Fruit fly (Drosophila melanogaster) whole organism: ENCODE data around the gene CG13071.

Experiments
- CG8478 ChIP-seq: fragments of >200 bp; optimal IDR thresholded peaks from 2 replicates; lab custom pipeline; 2018; ENCODE audit warnings: inconsistent platforms
- Dll ChIP-seq: fragments of >200 bp; optimal IDR thresholded peaks from 2 replicates; lab custom pipeline; 2017
- EcR ChIP-seq, 2 experiments: fragments of >200 bp; optimal IDR thresholded peaks; 2 replicates each; lab custom pipeline; 2017; ENCODE audit warnings: missing biosample characterization in 2 of 2, missing genetic modification characterization in 2 of 2, missing genetic modification reagents in 2 of 2
- pan ChIP-seq: fragments of >200 bp; optimal IDR thresholded peaks from 2 replicates; lab custom pipeline; 2017
- psq ChIP-seq: fragments of >200 bp; optimal IDR thresholded peaks from 2 replicates; lab custom pipeline; 2017
- usp ChIP-seq: fragments of >200 bp; optimal IDR thresholded peaks from 2 replicates; lab custom pipeline; 2017; ENCODE audit warnings: missing biosample characterization, missing genetic modification characterization, mixed read lengths

CG13071 gene

DNA sequence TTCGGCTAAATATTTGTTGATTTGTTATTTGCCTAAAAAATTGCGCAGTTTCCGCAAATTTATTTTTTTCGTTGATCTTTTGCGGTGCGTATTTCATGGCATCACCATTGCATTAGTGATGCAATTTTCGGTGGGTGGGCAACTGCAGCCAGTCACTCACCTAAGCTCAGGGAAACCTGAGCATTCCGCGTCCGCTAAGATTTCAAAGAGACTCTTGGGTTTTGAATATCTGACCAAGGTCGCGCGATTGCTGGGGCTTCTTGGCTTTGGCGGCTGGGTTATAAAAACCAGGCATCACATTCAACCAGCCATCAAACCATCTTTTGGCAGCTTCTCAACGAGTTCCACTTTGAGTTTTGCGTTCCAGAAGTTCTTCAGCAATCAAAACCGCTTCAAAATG lies at the start of gene CG13071:
CG13071 (plus strand) TSS at position 301 of the 400 bp plus-strand sequence.
- TF ChIP-seq pan (lab: Kevin White, UChicago) (no peak), psq (lab: Kevin White, UChicago) (no peak)

- TF ChIP-seq EcR (GFP tag; optimal IDR thresholded peaks at IDR 0.05; lab: Kevin White, UChicago): no peak
- TF ChIP-seq Dll: no peak
- no peak for TF ChIP-seq psq (lab: Kevin White, UChicago)
- no peak for TF ChIP-seq pan (lab: Kevin White, UChicago)
- TF ChIP-seq usp: no peak
- TF ChIP-seq CG8478: no peak
Measured at dm6 chr3L:16213201-16213600, 49.3 kb upstream of the CG13071 start.

DNA sequence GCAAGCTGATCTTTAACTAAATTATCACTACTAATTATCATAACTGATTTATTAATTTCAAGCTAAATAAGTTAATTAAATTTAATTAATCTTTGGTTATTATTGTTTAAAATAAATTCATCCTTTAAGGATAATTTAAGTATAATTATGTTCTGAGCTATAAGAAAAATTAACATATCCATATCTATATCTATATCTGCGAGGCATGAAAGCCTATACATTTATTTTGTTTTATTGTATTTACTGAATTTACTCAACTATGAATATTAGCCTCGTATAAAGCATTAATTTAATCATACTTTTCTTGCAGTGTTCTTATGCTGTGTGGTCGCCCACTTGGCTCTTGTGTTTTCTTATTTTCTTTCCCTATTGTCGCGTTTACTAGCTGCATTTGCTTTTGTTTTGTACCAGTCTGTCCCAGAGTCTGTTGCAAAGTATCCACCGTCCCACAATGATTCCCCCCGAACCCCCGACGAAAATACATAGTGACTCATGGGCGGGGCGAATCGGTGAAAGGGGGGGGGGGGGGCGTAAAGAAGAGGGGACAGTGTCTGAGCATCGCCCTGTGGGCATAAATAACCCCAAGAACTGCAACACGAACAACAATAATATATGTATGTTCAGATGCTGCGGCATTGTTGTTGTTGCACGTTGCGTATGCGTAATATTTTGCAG lies 47.9 kb upstream of the CG13071 start:
- TF ChIP-seq Dll (no peak), EcR (GFP tag; optimal IDR thresholded peaks at IDR 0.05; lab: Kevin White, UChicago) (no peak), psq (lab: Kevin White, UChicago) (no peak), CG8478 (no peak), pan (lab: Kevin White, UChicago) (no peak)

DNA sequence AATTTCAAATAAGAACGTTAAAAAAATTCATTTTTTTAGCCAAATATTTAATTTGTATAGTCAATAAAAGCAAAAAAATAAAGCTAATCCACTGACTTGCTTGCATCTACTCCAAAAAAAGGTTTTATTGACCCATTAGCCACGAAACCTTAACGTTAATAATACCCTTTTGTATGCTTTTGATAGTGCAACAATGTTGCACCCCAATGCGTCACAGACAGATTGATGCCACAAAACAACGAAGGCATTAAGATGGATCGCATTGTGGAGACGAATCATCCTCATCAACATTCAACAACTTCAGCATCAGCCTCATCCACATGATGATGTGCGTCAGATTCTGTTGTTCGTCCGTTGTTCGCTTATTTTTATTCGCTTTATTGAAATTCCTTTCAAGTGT lies 47.1 kb upstream of the CG13071 start:
- no peak for TF ChIP-seq Dll
- TF ChIP-seq pan (lab: Kevin White, UChicago): no peak
- TF ChIP-seq psq (lab: Kevin White, UChicago): no peak
- no peak for TF ChIP-seq CG8478

- TF ChIP-seq Dll (peak; percentile 52), usp (no peak)
Measured at dm6 chr3L:16215816-16216215, 46.7 kb upstream of the CG13071 start.

DNA sequence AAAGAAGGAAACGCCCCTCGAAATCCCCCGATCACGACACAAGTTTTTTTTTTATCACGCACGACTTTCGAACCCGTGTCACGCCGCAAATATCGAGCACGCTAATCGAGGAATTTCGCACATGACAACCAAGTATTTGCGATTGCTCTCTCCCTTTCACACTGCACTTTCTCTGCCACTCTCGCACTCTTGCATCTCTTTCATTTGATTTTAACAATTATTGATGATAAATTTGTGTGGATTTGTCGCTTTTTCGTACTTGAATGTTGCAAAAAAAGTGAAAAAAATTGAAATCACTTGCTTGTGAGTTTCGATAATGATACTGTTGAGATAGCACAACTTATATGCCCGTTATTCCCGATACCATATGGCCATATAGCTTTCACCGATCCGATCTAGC lies 45.3 kb upstream of the CG13071 start, which contains the start of gene CG13073:
CG13073 (minus strand) TSS at position 101 of the 400 bp plus-strand sequence.
- no peak for TF ChIP-seq usp
- no peak for TF ChIP-seq Dll
- TF ChIP-seq EcR (GFP tag; optimal IDR thresholded peaks at IDR 0.05; lab: Kevin White, UChicago): no peak
- TF ChIP-seq psq (lab: Kevin White, UChicago): no peak
- no peak for TF ChIP-seq pan (lab: Kevin White, UChicago)
- no peak for TF ChIP-seq CG8478

DNA sequence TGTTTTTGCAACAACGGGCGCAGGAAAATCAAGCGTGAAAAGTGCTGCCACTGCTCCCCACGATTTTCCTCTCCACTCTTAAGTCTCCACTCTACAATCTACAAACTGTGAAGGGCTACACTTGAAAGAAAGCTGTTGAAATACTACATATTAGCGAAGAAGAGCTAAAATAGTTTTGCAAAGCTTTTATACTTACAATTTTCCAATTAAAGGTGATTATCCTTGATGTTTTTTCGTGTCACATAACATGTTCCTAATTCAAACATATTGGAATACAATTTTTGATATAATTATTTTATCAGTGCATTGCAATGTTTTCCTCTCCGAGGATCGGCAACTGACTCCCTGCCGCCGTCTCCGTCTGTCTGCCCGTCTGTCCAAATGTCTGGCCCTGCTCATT lies 44.6 kb upstream of the CG13071 start:
- TF ChIP-seq pan (lab: Kevin White, UChicago) (no peak), EcR (GFP tag; optimal IDR thresholded peaks at IDR 0.05; lab: Kevin White, UChicago) (no peak), usp (no peak), CG8478 (no peak), Dll (no peak), psq (lab: Kevin White, UChicago) (no peak)

- TF ChIP-seq pan (lab: Kevin White, UChicago) (no peak), psq (lab: Kevin White, UChicago) (no peak), usp (no peak)
Measured at dm6 chr3L:16221278-16221677, 41.3 kb upstream of the CG13071 start.

DNA sequence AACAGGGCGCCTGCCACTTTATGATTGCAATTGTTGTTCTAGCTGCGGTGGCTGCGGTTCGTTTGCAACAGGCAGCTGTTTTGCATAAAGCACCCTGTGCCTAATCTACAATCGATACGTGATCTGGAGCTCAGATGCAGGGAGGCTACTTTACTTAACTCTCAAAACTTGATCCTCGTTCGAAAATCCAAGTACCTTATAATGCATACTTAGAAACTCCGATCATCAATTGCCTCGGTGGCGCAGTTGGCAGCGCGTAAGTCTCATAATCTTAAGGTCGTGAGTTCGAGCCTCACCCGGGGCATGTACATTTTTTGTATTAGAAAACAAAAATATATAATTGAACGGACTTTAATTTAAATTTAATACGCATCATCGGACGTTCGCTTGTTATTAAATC lies 40.7 kb upstream of the CG13071 start:
- TF ChIP-seq usp (no peak), pan (lab: Kevin White, UChicago) (no peak), CG8478 (no peak), Dll (no peak), psq (lab: Kevin White, UChicago) (no peak), EcR (GFP tag; optimal IDR thresholded peaks at IDR 0.05; lab: Kevin White, UChicago) (no peak)

- no peak for TF ChIP-seq psq (lab: Kevin White, UChicago)
- no peak for TF ChIP-seq CG8478
- TF ChIP-seq Dll: no peak
Measured at dm6 chr3L:16225175-16225574, 37.4 kb upstream of the CG13071 start.

DNA sequence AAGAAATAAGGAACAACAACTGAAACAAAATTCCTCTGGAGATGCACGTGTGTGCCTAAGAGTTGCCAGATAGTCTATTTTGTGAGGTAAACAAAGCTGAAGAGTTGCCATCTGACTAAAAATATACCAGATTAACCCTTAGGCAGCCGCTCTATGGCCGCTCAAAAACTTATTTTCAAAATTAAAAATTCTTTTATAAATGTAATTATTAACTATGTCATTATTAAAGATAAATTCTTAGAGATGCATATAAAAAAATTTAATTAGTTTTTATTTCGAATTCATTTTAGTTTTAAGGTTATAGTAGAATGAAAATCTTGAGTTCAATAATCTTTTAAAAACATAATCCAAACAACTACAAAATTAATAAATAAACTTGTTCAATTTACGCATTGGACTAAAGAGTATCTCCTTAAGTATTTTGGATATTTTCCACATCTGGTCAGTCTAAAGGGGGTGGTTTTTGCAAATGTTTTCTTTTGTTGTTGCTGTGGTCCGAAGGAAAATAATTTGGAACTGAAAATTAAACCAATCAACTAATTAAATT lies 33.8 kb upstream of the CG13071 start, which contains the start of gene Tmx3:
Tmx3 (plus strand) TSS at position 442 of the 547 bp plus-strand sequence.
- TF ChIP-seq EcR (GFP tag; optimal IDR thresholded peaks at IDR 0.05; lab: Kevin White, UChicago): no peak
- no peak for TF ChIP-seq usp
- no peak for TF ChIP-seq psq (lab: Kevin White, UChicago)
- no peak for TF ChIP-seq CG8478
- TF ChIP-seq pan (lab: Kevin White, UChicago): no peak
- TF ChIP-seq Dll: no peak

- TF ChIP-seq CG8478: no peak
- no peak for TF ChIP-seq Dll
- TF ChIP-seq pan (lab: Kevin White, UChicago): no peak
- TF ChIP-seq EcR (GFP tag; optimal IDR thresholded peaks at IDR 0.05; lab: Kevin White, UChicago): no peak
- TF ChIP-seq psq (lab: Kevin White, UChicago): no peak
- TF ChIP-seq usp: no peak
Measured at dm6 chr3L:16231857-16232256, 30.7 kb upstream of the CG13071 start, which contains the start of the genes PDCD-5 and MED10. TSS of gene PDCD-5 (minus strand) at chr3L:16232038. TSS of gene MED10 (plus strand) at chr3L:16232084.

dm6 chr3L:16232924-16233323 lies 29.6 kb upstream of the CG13071 start, which contains the start of gene Hsc20:
TSS of gene Hsc20 (plus strand) at chr3L:16233127.
- TF ChIP-seq Dll: no peak
- TF ChIP-seq pan (lab: Kevin White, UChicago): no peak
- no peak for TF ChIP-seq CG8478
- TF ChIP-seq usp: no peak
- no peak for TF ChIP-seq psq (lab: Kevin White, UChicago)
- TF ChIP-seq EcR (GFP tag; optimal IDR thresholded peaks at IDR 0.05; lab: Kevin White, UChicago): no peak
